Fruit fly (Drosophila melanogaster): ENCODE data around the gene cyst.

Gene cyst

DNA sequence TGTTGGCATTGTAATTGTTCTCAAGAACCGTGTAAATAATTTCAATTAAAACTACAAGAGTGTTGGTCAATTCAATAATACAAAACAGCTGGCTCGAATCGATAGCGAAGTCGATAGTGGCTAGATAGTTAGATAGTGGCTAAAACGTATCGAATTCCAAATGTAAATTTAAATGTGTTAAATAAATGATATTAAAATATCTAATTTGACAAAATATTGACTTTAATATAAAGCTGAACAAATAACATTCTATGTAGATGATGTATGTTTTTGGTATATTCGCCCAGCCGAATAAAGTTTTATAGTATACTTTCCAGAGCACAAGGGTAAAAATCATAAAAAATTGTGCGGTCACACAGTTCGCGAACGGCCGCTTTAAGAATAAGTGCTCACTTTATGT lies 17.8 kb upstream of the cyst start, which contains the start of the genes Dpm1 and CG10137 (continued):
- TF ChIP-seq Ets97D (GFP tag; optimal IDR thresholded peaks at IDR 0.05) = peak; percentile 54
- TF ChIP-seq Opbp (GFP tag; IDR thresholded peaks at IDR 0.05; ENCODE audit: partially characterized antibody) = peak; percentile 78
- peak; percentile 15 for TF ChIP-seq CG15601 (tag; optimal IDR thresholded peaks at IDR 0.05)
- TF ChIP-seq CG4707 (GFP tag; optimal IDR thresholded peaks at IDR 0.05) = no peak
- peak; percentile 63 for TF ChIP-seq pzg (GFP tag; optimal IDR thresholded peaks at IDR 0.05)
- peak; percentile 12 for TF ChIP-seq CG17829 (tag; optimal IDR thresholded peaks at IDR 0.05)
- peak; percentile 40; the same call in 1 of the 2 replicates for TF ChIP-seq inv (GFP tag; IDR thresholded peaks at IDR 0.05; ENCODE audit: partially characterized antibody)
- TF ChIP-seq Doc3 (GFP tag; IDR thresholded peaks at IDR 0.05; ENCODE audit: partially characterized antibody) = peak; percentile 77
- TF ChIP-seq Nf-YC (tag; optimal IDR thresholded peaks at IDR 0.05) = peak; percentile 7
- TF ChIP-seq amos (GFP tag; IDR thresholded peaks at IDR 0.05; ENCODE audit: partially characterized antibody) = peak; percentile 70
- peak; percentile 63 for TF ChIP-seq lbe (GFP tag; optimal IDR thresholded peaks at IDR 0.05)
- TF ChIP-seq Max (GFP tag; optimal IDR thresholded peaks at IDR 0.05) = peak; percentile 23
- peak; percentile 61 for TF ChIP-seq hbn (GFP tag; IDR thresholded peaks at IDR 0.05; ENCODE audit: partially characterized antibody)
- TF ChIP-seq eyg (GFP tag; optimal IDR thresholded peaks at IDR 0.05) = no peak
- peak; percentile 60 for TF ChIP-seq knrl (GFP tag; IDR thresholded peaks at IDR 0.05; ENCODE audit: partially characterized antibody)
- TF ChIP-seq CG14710 (tag; optimal IDR thresholded peaks at IDR 0.05) = peak; percentile 49
- peak; percentile 10 for TF ChIP-seq Deaf1 (tag; optimal IDR thresholded peaks at IDR 0.05)
- peak; percentile 49; the same call in 1 of the 2 replicates for TF ChIP-seq sna (GFP tag; IDR thresholded peaks at IDR 0.05; ENCODE audit: partially characterized antibody)
- peak; percentile 61 for TF ChIP-seq nmo (GFP tag; optimal IDR thresholded peaks at IDR 0.05)
- TF ChIP-seq Sin3A (optimal IDR thresholded peaks at IDR 0.05) = peak; percentile 40

DNA sequence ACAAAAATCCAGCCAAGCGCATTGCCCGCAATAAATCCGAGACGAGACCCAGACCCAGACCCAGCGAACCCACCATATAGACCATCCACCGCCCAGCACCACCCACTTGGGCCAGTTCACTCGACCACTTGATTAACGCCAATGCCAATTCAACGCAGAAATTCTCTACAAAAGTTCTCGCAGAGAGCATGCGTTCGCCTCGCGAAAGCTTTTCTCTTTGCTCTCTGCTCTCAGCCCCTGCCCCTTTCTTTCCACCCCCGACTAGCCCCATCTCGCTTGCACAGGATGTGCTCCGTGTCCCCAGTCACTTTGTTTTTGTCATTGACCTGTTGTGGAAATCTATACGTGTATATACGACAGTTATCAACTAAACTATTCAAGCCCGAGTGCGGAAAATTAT lies 11.0 kb upstream of the cyst start:
- TF ChIP-seq twi (tag; optimal IDR thresholded peaks at IDR 0.05) (no peak), onecut (GFP tag; IDR thresholded peaks at IDR 0.05) (peak; percentile 19; the same call in 1 of the 2 replicates), dati (GFP tag; IDR thresholded peaks at IDR 0.05) (no peak), CG34422 (GFP tag; IDR thresholded peaks at IDR 0.05) (0 out of 3 replicates have a peak, but pooled peaks have one; percentile 18), chinmo (GFP tag; IDR thresholded peaks at IDR 0.05; ENCODE audit: partially characterized antibody) (peak; percentile 44; the same call in 1 of the 4 replicates), Deaf1 (tag; optimal IDR thresholded peaks at IDR 0.05) (peak; percentile 22), Bgb (GFP tag; IDR thresholded peaks at IDR 0.05; ENCODE audit: partially characterized antibody) (peak; percentile 18; the same call in 1 of the 2 replicates), pzg (GFP tag; optimal IDR thresholded peaks at IDR 0.05) (peak; percentile 12), GATAe (GFP tag; conservative IDR thresholded peaks at IDR 0.05) (no peak), CG16779 (GFP tag; IDR thresholded peaks at IDR 0.05) (no peak), fu2 (GFP tag; optimal IDR thresholded peaks at IDR 0.05) (no peak), scrt (GFP tag; optimal IDR thresholded peaks at IDR 0.05) (peak; percentile 80), CG14860 (GFP tag; IDR thresholded peaks at IDR 0.05; ENCODE audit: partially characterized antibody) (no peak), abd-A (tag; optimal IDR thresholded peaks at IDR 0.05) (peak; percentile 46), Nf-YC (tag; optimal IDR thresholded peaks at IDR 0.05) (peak; percentile 13), CG32767 (GFP tag; IDR thresholded peaks at IDR 0.05) (peak; percentile 35; the same call in 1 of the 2 replicates), seq (GFP tag; IDR thresholded peaks at IDR 0.05) (peak; percentile 52; the same call in 1 of the 2 replicates), ewg (GFP tag; optimal IDR thresholded peaks at IDR 0.05) (peak; percentile 87), Trl (optimal IDR thresholded peaks at IDR 0.05) (peak; percentile 56 to 80), Trl (GFP tag; optimal IDR thresholded peaks at IDR 0.05) (no peak), Dref (GFP tag; IDR thresholded peaks at IDR 0.05) (0 out of 2 replicates have a peak, but pooled peaks have one; percentile 22), CG13287 (GFP tag; IDR thresholded peaks at IDR 0.05; ENCODE audit: partially characterized antibody) (peak; percentile 24; the same call in 1 of the 2 replicates), CG4404 (GFP tag; IDR thresholded peaks at IDR 0.05) (0 out of 2 replicates have a peak, but pooled peaks have one; percentile 15), chm (GFP tag; IDR thresholded peaks at IDR 0.05) (0 out of 2 replicates have a peak, but pooled peaks have one; percentile 39)
